Worm (Caenorhabditis elegans) whole organism, early embryonic: ENCODE measurements around the gene F25B4.4.

ENCODE experiments used
- ama-1 ChIP-seq: fragments of 150-350 bp; optimal IDR thresholded peaks from 2 replicates; lab custom pipeline; 2014
- ets-7 ChIP-seq: sonication (generic microtip); optimal IDR thresholded peaks from 2 replicates; lab custom pipeline; 2016; ENCODE audit warnings: missing genotype, missing genetic modification characterization, missing compliant biosample characterization
- flt-1 ChIP-seq: fragments of 200-800 bp; sonication (Bioruptor generic); IDR thresholded peaks from 2 replicates; pipeline ENCODE4 v1.3.6; 2022; ENCODE audit warnings: missing genetic modification characterization, missing compliant biosample characterization
- hmg-4 ChIP-seq: fragments of 200-800 bp; sonication (Bioruptor generic); optimal IDR thresholded peaks from 2 replicates; lab custom pipeline; 2018; ENCODE audit warnings: mild to moderate bottlenecking, missing genetic modification characterization, missing compliant biosample characterization
- hnd-1 ChIP-seq: sonication (generic microtip); optimal IDR thresholded peaks from 2 replicates; lab custom pipeline; 2016; ENCODE audit warnings: missing genetic modification characterization, missing compliant biosample characterization
- pes-1 ChIP-seq: fragments of 200-800 bp; sonication (Bioruptor generic); IDR thresholded peaks from 2 replicates; pipeline ENCODE4 v1.3.6; 2022; ENCODE audit warnings: missing genetic modification reagents, missing genetic modification characterization, missing compliant biosample characterization
- tbx-37 ChIP-seq: fragments of 200-800 bp; sonication (Bioruptor generic); conservative IDR thresholded peaks from 2 replicates; pipeline ENCODE4 v1.3.6; 2022; ENCODE audit warnings: missing genetic modification reagents, missing genetic modification characterization, missing compliant biosample characterization

ce11 chrV:5682530-5682929 is 2.1 kb upstream of the F25B4.4 start, which contains the start of gene prp-39:
- no peak for TF ChIP-seq tbx-37 (GFP tag; lab: Robert Waterston, UW)
- TF ChIP-seq ama-1 (lab: Kevin White, UChicago): no peak
- no peak for TF ChIP-seq flt-1
- TF ChIP-seq ets-7 (tag; lab: Kevin White, UChicago): no peak
- no peak for TF ChIP-seq pes-1
- TF ChIP-seq hnd-1: no peak
- no peak for TF ChIP-seq hmg-4
